Fruit fly (Drosophila melanogaster): ENCODE data around the gene Gr93c.

dm6 chr3R:21823699-21824406 is 21.2 kb downstream of the Gr93c start:
- TF ChIP-seq dsx (GFP tag; optimal IDR thresholded peaks at IDR 0.05; ENCODE audit: poor library complexity, severe bottlenecking) (peak; percentile 51), Gug (GFP tag; IDR thresholded peaks at IDR 0.05) (no peak), svp (GFP tag) (peak; percentile 68), Blimp-1 (GFP tag; optimal IDR thresholded peaks at IDR 0.05) (peak; percentile 70), CG34406 (GFP tag; optimal IDR thresholded peaks at IDR 0.05) (peak; percentile 44), acj6 (GFP tag; optimal IDR thresholded peaks at IDR 0.05) (peak; percentile 35), Sox15 (GFP tag; optimal IDR thresholded peaks at IDR 0.05) (no peak), Eip93F (GFP tag; optimal IDR thresholded peaks at IDR 0.05) (no peak)

Measured in whole organism, prepupa.